Worm (Caenorhabditis elegans) whole organism, L4 larva: ENCODE results near the gene nhr-5.
A peak's percentile ranks its signal among the peaks of the same experiment; 100 is the strongest.

ENCODE experiments used
- T26A8.4 ChIP-seq: fragments of 200-800 bp; sonication (Bioruptor generic); IDR thresholded peaks from 2 replicates; pipeline ENCODE4 v1.3.6; 2022; ENCODE audit warnings: missing genetic modification characterization, missing compliant biosample characterization
- Y75B8A.6 ChIP-seq: fragments of 200-800 bp; sonication (Bioruptor generic); IDR thresholded peaks from 2 replicates; pipeline ENCODE4 v1.3.6; 2022; ENCODE audit warnings: missing genetic modification reagents, missing genetic modification characterization, missing compliant biosample characterization
- aha-1 ChIP-seq: fragments of 150-350 bp; peaks from one replicate; lab custom pipeline; 2014; ENCODE audit warnings: missing biosample characterization, missing genetic modification characterization
- ama-1 ChIP-seq: fragments of 150-350 bp; optimal IDR thresholded peaks from 2 replicates; lab custom pipeline; 2014; ENCODE audit warnings: inconsistent platforms, mixed read lengths
- ceh-20 ChIP-seq: fragments of 200-800 bp; sonication (Bioruptor generic); IDR thresholded peaks from 2 replicates; pipeline ENCODE4 v1.3.6; 2022; ENCODE audit warnings: missing genetic modification reagents, missing genetic modification characterization, missing compliant biosample characterization
- ceh-44 ChIP-seq: fragments of 200-800 bp; sonication (Bioruptor generic); IDR thresholded peaks from 2 replicates; pipeline ENCODE4 v1.3.6; 2022; ENCODE audit warnings: missing genetic modification reagents, missing genetic modification characterization, missing compliant biosample characterization
- ceh-82 ChIP-seq: sonication (generic microtip); optimal IDR thresholded peaks from 2 replicates; lab custom pipeline; 2017; ENCODE audit warnings: missing biosample characterization, missing genetic modification characterization
- daf-12 ChIP-seq: fragments of 150-350 bp; optimal IDR thresholded peaks from 2 replicates; lab custom pipeline; 2014; ENCODE audit warnings: missing biosample characterization, missing genetic modification reagents, missing genetic modification characterization
- daf-8 ChIP-seq: fragments of 200-800 bp; sonication (Bioruptor generic); IDR thresholded peaks from 2 replicates; pipeline ENCODE4 v1.3.6; 2022; ENCODE audit warnings: missing genetic modification characterization, missing compliant biosample characterization
- egl-27 ChIP-seq: sonication (generic microtip); optimal IDR thresholded peaks from 3 replicates; lab custom pipeline; 2017; ENCODE audit warnings: missing biosample characterization, missing genetic modification reagents, missing genetic modification characterization
- egl-43 ChIP-seq: fragments of 200-800 bp; sonication (Bioruptor generic); IDR thresholded peaks from 2 replicates; pipeline ENCODE4 v1.3.6; 2022; ENCODE audit warnings: missing genetic modification reagents, missing genetic modification characterization, missing compliant biosample characterization
- fkh-10 ChIP-seq: fragments of 150-350 bp; optimal IDR thresholded peaks from 2 replicates; lab custom pipeline; 2014; ENCODE audit warnings: missing biosample characterization, missing genetic modification reagents, missing genetic modification characterization
- fos-1 ChIP-seq: fragments of 150-350 bp; optimal IDR thresholded peaks from 2 replicates; lab custom pipeline; 2014; ENCODE audit warnings: missing biosample characterization, missing genetic modification characterization
- hif-1 ChIP-seq, 2 experiments: sonication (generic microtip); optimal IDR thresholded peaks; 2 replicates each; lab custom pipeline; 2016 to 2017; ENCODE audit warnings: missing compliant biosample characterization in 2 of 2, missing genetic modification characterization in 2 of 2, missing genetic modification reagents in 2 of 2, missing genotype in 2 of 2, mild to moderate bottlenecking in 1 of 2
- hlh-11 ChIP-seq: fragments of 200-800 bp; sonication (Bioruptor generic); optimal IDR thresholded peaks from 2 replicates; lab custom pipeline; 2018; ENCODE audit warnings: mild to moderate bottlenecking, missing genetic modification characterization, missing compliant biosample characterization
- hlh-30 ChIP-seq: sonication (generic microtip); optimal IDR thresholded peaks from 2 replicates; lab custom pipeline; 2017; ENCODE audit warnings: antibody characterized with exemption, mild to moderate bottlenecking, missing genetic modification characterization, missing compliant biosample characterization; ENCODE audit not compliant: insufficient read depth
- hmg-1.1 ChIP-seq: fragments of 200-800 bp; sonication (Bioruptor generic); IDR thresholded peaks from 2 replicates; pipeline ENCODE4 v1.3.6; 2022; ENCODE audit warnings: missing genetic modification reagents, missing genetic modification characterization, missing compliant biosample characterization
- lin-13 ChIP-seq: fragments of 150-350 bp; optimal IDR thresholded peaks from 2 replicates; lab custom pipeline; 2014; ENCODE audit warnings: missing biosample characterization, missing genetic modification reagents, missing genetic modification characterization
- lin-15B ChIP-seq: fragments of 150-350 bp; sonication (generic microtip); optimal IDR thresholded peaks from 3 replicates; lab custom pipeline; 2014; ENCODE audit warnings: missing biosample characterization, missing genetic modification characterization
- lin-29 ChIP-seq: fragments of 200-800 bp; sonication (Bioruptor generic); IDR thresholded peaks from 2 replicates; pipeline ENCODE4 v1.3.6; 2022; ENCODE audit warnings: missing genetic modification reagents, missing genetic modification characterization, missing compliant biosample characterization
- lir-3 ChIP-seq: sonication (generic microtip); optimal IDR thresholded peaks from 2 replicates; lab custom pipeline; 2016; ENCODE audit warnings: mild to moderate bottlenecking, missing genetic modification characterization, missing compliant biosample characterization
- lsy-2 ChIP-seq, 2 experiments: fragments of 150-350 bp in 1 of 2; sonication (generic microtip) in 1 of 2; optimal IDR thresholded peaks; 2 replicates each; lab custom pipeline; 2014 to 2017; ENCODE audit warnings: missing biosample characterization in 2 of 2, missing genetic modification characterization in 2 of 2
- madf-5 ChIP-seq, 2 experiments: fragments of 200-800 bp; sonication (Bioruptor generic); IDR thresholded peaks; 2 replicates each; pipeline ENCODE4 v1.3.6; 2022; ENCODE audit warnings: missing compliant biosample characterization in 2 of 2, missing genetic modification characterization in 2 of 2
- madf-9 ChIP-seq: fragments of 200-800 bp; sonication (Bioruptor generic); conservative IDR thresholded peaks from 2 replicates; pipeline ENCODE4 v1.3.6; 2022; ENCODE audit warnings: missing genetic modification reagents, missing genetic modification characterization, missing compliant biosample characterization
- mdl-1 ChIP-seq, 2 experiments: fragments of 150-350 bp in 1 of 2; sonication (generic microtip) in 1 of 2; optimal IDR thresholded peaks; 2 replicates each; lab custom pipeline; 2014 to 2017; ENCODE audit warnings: missing biosample characterization in 2 of 2, missing genetic modification characterization in 2 of 2
- mdt-29 ChIP-seq: fragments of 200-800 bp; sonication (Bioruptor generic); IDR thresholded peaks from 2 replicates; pipeline ENCODE4 v1.3.6; 2022; ENCODE audit warnings: missing genetic modification reagents, missing genetic modification characterization, missing compliant biosample characterization
- mep-1 ChIP-seq: fragments of 150-350 bp; sonication (generic microtip); optimal IDR thresholded peaks from 3 replicates; lab custom pipeline; 2014; ENCODE audit warnings: missing biosample characterization, missing genetic modification characterization
- mxl-2 ChIP-seq: fragments of 200-800 bp; sonication (Bioruptor generic); conservative IDR thresholded peaks from 2 replicates; pipeline ENCODE4 v1.3.6; 2022; ENCODE audit warnings: missing genetic modification reagents, missing genetic modification characterization, missing compliant biosample characterization
- mxl-3 ChIP-seq: fragments of 200-800 bp; sonication (Bioruptor generic); optimal IDR thresholded peaks from 2 replicates; lab custom pipeline; 2018; ENCODE audit warnings: mild to moderate bottlenecking, missing genetic modification characterization, missing compliant biosample characterization
- nhr-102 ChIP-seq: sonication (generic microtip); optimal IDR thresholded peaks from 2 replicates; lab custom pipeline; 2016; ENCODE audit warnings: mild to moderate bottlenecking, missing genetic modification characterization, moderate library complexity, missing compliant biosample characterization
- nhr-11 ChIP-seq: fragments of 150-350 bp; optimal IDR thresholded peaks from 2 replicates; lab custom pipeline; 2014; ENCODE audit warnings: missing biosample characterization, missing genetic modification characterization
- nhr-111 ChIP-seq: fragments of 200-800 bp; sonication (Bioruptor generic); optimal IDR thresholded peaks from 2 replicates; lab custom pipeline; 2018; ENCODE audit warnings: mild to moderate bottlenecking, missing genetic modification characterization, missing compliant biosample characterization
- nhr-42 ChIP-seq: fragments of 200-800 bp; sonication (Bioruptor generic); IDR thresholded peaks from 2 replicates; pipeline ENCODE4 v1.3.6; 2022; ENCODE audit warnings: missing genetic modification characterization, missing compliant biosample characterization
- set-16 ChIP-seq: fragments of 200-800 bp; sonication (Bioruptor generic); IDR thresholded peaks from 2 replicates; pipeline ENCODE4 v1.3.6; 2022; ENCODE audit warnings: missing genetic modification reagents, missing genetic modification characterization, missing compliant biosample characterization
- unc-62 ChIP-seq, 3 experiments: fragments of 150-350 bp in 1 of 3; sonication (generic microtip); optimal IDR thresholded peaks in 2 of 3; peaks in 1 of 3; 1 replicate in 1 of 3; 2 replicates in 2 of 3; lab custom pipeline; 2014 to 2017; ENCODE audit warnings: missing biosample characterization in 3 of 3, missing genetic modification characterization in 3 of 3, missing genetic modification reagents in 3 of 3, missing genotype in 1 of 3
- vab-7 ChIP-seq: fragments of 200-800 bp; sonication (Bioruptor generic); IDR thresholded peaks from 2 replicates; pipeline ENCODE4 v1.3.6; 2022; ENCODE audit warnings: missing genetic modification reagents, missing genetic modification characterization, missing compliant biosample characterization
- zfp-2 ChIP-seq: sonication (generic microtip); optimal IDR thresholded peaks from 2 replicates; lab custom pipeline; 2016; ENCODE audit warnings: mild to moderate bottlenecking, missing genetic modification characterization, missing compliant biosample characterization
- ztf-11 ChIP-seq: fragments of 150-350 bp; optimal IDR thresholded peaks from 2 replicates; lab custom pipeline; 2014; ENCODE audit warnings: missing biosample characterization, missing genetic modification characterization

nhr-5 gene

DNA sequence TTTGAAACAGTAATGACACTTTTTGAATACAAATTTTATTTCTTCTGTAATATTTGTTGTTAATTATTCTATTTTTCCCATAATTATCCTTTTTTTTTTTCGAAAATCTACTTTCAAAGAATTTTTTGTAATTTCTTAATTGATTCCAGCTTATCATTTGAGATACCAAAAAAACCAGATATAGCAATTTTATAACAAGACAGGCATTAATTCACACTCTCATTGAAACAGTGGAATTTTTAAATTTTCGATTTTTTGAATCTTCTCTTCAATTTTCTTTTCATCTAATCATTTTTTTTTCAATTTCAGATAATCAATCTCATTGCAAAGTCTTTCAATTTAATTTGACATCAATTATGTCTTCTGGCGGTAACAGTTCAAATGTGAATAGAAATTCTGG is at the start of gene nhr-5:
Gene nhr-5, plus strand, starts transcription at position 301 of the 400 bp plus-strand sequence.
- TF ChIP-seq lsy-2 (tag; optimal IDR thresholded peaks at IDR 0.05; lab: Kevin White, UChicago) (no peak), unc-62 (GFP tag; optimal IDR thresholded peaks at IDR 0.05 in 1 of 2; lab: Kevin White, UChicago) (no peak), unc-62 (tag; optimal IDR thresholded peaks at IDR 0.05; lab: Kevin White, UChicago) (no peak), ceh-20 (no peak), ceh-82 (tag; lab: Kevin White, UChicago) (no peak), set-16 (no peak), vab-7 (GFP tag; lab: Robert Waterston, UW) (no peak), mxl-3 (GFP tag; lab: Kevin White, UChicago) (no peak), ztf-11 (tag; lab: Kevin White, UChicago) (no peak), T26A8.4 (GFP tag; lab: Robert Waterston, UW) (no peak), nhr-42 (no peak), hmg-1.1 (GFP tag; lab: Robert Waterston, UW) (no peak), mdl-1 (tag; optimal IDR thresholded peaks at IDR 0.05; lab: Kevin White, UChicago) (no peak)

DNA sequence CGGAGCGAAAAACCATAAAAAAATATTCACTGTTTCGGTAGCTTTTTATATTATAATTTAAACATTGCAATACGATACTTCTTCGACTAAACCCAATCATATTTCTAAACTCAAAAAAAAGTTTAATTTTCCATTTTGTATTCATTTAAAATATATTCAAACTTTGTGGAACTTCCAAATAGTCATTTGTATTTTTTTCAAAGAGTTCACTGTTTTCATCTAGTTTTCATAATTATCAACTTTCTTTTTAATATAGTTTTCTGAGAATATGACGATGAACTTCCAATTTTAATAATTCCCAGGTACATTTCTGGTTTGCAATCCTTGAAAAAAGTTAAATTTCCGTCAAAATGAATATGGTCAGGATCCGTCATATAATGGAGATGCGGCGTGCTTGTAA is 38.8 kb upstream of the nhr-5 start, which contains the start of gene cpna-4:
Gene cpna-4, plus strand, starts transcription at position 301 of the 400 bp plus-strand sequence.
- no peak for TF ChIP-seq daf-8 (GFP tag; lab: Robert Waterston, UW)
- TF ChIP-seq madf-5 (GFP tag; IDR thresholded peaks at IDR 0.05; lab: Robert Waterston, UW): no peak
- no peak for TF ChIP-seq madf-9 (GFP tag; lab: Robert Waterston, UW)
- no peak for TF ChIP-seq mxl-2 (GFP tag; lab: Robert Waterston, UW)
- TF ChIP-seq hlh-30 (tag; lab: Kevin White, UChicago): no peak
- TF ChIP-seq Y75B8A.6 (GFP tag; lab: Robert Waterston, UW): no peak
- no peak for TF ChIP-seq lin-15B (tag; lab: Kevin White, UChicago)
- TF ChIP-seq egl-27 (tag; lab: Kevin White, UChicago): no peak
- no peak for TF ChIP-seq nhr-102 (tag; lab: Kevin White, UChicago)
- TF ChIP-seq mep-1: no peak
- no peak for TF ChIP-seq lin-13
- no peak for TF ChIP-seq lir-3 (tag; lab: Kevin White, UChicago)
- no peak for TF ChIP-seq daf-12
- no peak for TF ChIP-seq ztf-11 (tag; lab: Kevin White, UChicago)
- no peak for TF ChIP-seq mdt-29 (GFP tag; lab: Robert Waterston, UW)
- no peak for TF ChIP-seq fos-1 (tag; lab: Kevin White, UChicago)
- no peak for TF ChIP-seq ceh-44 (GFP tag; lab: Robert Waterston, UW)
- TF ChIP-seq hlh-11 (tag; lab: Kevin White, UChicago): no peak

DNA sequence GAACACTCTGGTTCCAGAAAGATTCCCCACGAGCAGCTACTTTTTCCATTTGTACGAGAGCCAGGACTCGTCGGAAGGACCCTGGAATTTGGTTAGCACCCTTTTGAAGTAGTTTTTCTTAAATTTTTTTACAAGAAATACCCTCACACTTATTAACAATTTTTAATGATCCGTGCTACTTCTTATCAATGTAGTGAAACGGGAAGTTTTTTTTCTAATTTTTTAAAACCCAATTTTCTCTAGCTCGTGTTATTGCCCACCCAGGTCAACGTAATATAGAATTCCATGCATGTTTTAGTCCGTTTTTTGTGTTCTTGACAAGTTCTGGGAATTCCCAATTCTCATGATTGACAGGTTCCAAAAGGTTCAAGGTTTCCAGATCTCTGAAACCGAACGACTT is 38.2 kb upstream of the nhr-5 start:
- no peak for TF ChIP-seq lin-29 (GFP tag; lab: Robert Waterston, UW)
- TF ChIP-seq aha-1 (tag; lab: Kevin White, UChicago): peak; percentile 62
- peak in 1 of 2 experiments; percentile 64 for TF ChIP-seq unc-62 (GFP tag; optimal IDR thresholded peaks at IDR 0.05 in 1 of 2; lab: Kevin White, UChicago)
- TF ChIP-seq unc-62 (tag; optimal IDR thresholded peaks at IDR 0.05; lab: Kevin White, UChicago): no peak

DNA sequence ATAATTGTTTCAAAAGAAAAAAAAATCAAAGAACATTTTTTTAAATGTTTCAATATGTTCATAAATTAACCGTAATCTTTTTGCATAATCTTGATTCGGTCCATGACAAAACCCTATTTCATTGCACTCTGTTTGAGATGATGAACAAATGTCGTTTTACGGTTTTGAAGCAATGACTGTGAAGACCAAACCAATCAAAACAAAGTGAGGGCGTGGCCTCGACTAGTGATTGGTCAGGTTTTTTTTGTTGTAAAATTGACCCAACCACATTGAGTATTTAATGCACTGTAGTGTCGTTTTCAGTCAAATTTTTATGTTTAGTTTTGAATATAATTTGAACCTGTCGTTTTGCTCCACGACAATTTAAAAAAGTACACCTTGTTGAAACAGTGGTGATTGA is 22.6 kb upstream of the nhr-5 start:
- no peak for TF ChIP-seq egl-27 (tag; lab: Kevin White, UChicago)
- no peak for TF ChIP-seq egl-43 (GFP tag; lab: Robert Waterston, UW)
- TF ChIP-seq zfp-2 (tag; lab: Kevin White, UChicago): no peak
- TF ChIP-seq fkh-10 (GFP tag; lab: Kevin White, UChicago): no peak
- no peak for TF ChIP-seq ama-1 (lab: Kevin White, UChicago)
- no peak for TF ChIP-seq mdt-29 (GFP tag; lab: Robert Waterston, UW)
- TF ChIP-seq nhr-11 (tag; lab: Kevin White, UChicago): no peak
- no peak for TF ChIP-seq hif-1 (tag; optimal IDR thresholded peaks at IDR 0.05; lab: Kevin White, UChicago)
- TF ChIP-seq mxl-3 (GFP tag; lab: Kevin White, UChicago): no peak
- no peak for TF ChIP-seq nhr-111 (GFP tag; lab: Kevin White, UChicago)
- TF ChIP-seq, all 104 proteins: peak for 0
